Worm (Caenorhabditis elegans) whole organism, young adult: Measurements from ENCODE around the gene mlc-6.

Experiments used
- F55B11.4 ChIP-seq: sonication (generic microtip); optimal IDR thresholded peaks from 2 replicates; lab custom pipeline; 2016; ENCODE audit warnings: missing compliant biosample characterization, missing genetic modification characterization, borderline replicate concordance; ENCODE audit not compliant: insufficient read depth
- F57C9.4 ChIP-seq: sonication (generic microtip); optimal IDR thresholded peaks from 2 replicates; lab custom pipeline; 2017; ENCODE audit warnings: mild to moderate bottlenecking, missing genetic modification characterization, missing compliant biosample characterization
- atf-7 ChIP-seq: sonication (generic microtip); optimal IDR thresholded peaks from 2 replicates; lab custom pipeline; 2017; ENCODE audit warnings: mild to moderate bottlenecking, missing genetic modification characterization, missing compliant biosample characterization
- bed-2 ChIP-seq: fragments of 200-800 bp; sonication (Bioruptor generic); IDR thresholded peaks from 2 replicates; pipeline ENCODE4 v1.3.6; 2022; ENCODE audit warnings: missing genetic modification reagents, missing genetic modification characterization, missing compliant biosample characterization
- ceh-40 ChIP-seq: fragments of 200-800 bp; sonication (Bioruptor generic); IDR thresholded peaks from 2 replicates; pipeline ENCODE4 v1.3.6; 2022; ENCODE audit warnings: missing genetic modification characterization, missing compliant biosample characterization
- hlh-12 ChIP-seq: sonication (generic microtip); optimal IDR thresholded peaks from 2 replicates; lab custom pipeline; 2016; ENCODE audit warnings: missing genetic modification characterization, missing compliant biosample characterization
- hlh-26 ChIP-seq: fragments of 200-800 bp; sonication (Bioruptor generic); conservative IDR thresholded peaks from 2 replicates; pipeline ENCODE4 v1.3.6; 2022; ENCODE audit warnings: missing genetic modification reagents, missing genetic modification characterization, missing compliant biosample characterization
- lin-35 ChIP-seq, 3 experiments: fragments of 150-350 bp in 2 of 3; sonication (generic microtip) in 1 of 3; optimal IDR thresholded peaks; 2 replicates each; lab custom pipeline; 2014 to 2018; ENCODE audit warnings: missing biosample characterization in 3 of 3, missing genetic modification characterization in 3 of 3, missing genetic modification reagents in 3 of 3
- nfya-1 ChIP-seq: sonication (generic microtip); optimal IDR thresholded peaks from 2 replicates; lab custom pipeline; 2017; ENCODE audit warnings: antibody characterized with exemption, missing compliant biosample characterization, missing genetic modification characterization, borderline replicate concordance; ENCODE audit not compliant: insufficient read depth
- sdz-38 ChIP-seq: sonication (generic microtip); optimal IDR thresholded peaks from 2 replicates; lab custom pipeline; 2016; ENCODE audit warnings: missing genotype, missing genetic modification characterization, missing compliant biosample characterization
- unc-62 ChIP-seq: fragments of 150-350 bp; optimal IDR thresholded peaks from 2 replicates; lab custom pipeline; 2014; ENCODE audit warnings: missing biosample characterization, missing genetic modification reagents, missing genetic modification characterization

DNA sequence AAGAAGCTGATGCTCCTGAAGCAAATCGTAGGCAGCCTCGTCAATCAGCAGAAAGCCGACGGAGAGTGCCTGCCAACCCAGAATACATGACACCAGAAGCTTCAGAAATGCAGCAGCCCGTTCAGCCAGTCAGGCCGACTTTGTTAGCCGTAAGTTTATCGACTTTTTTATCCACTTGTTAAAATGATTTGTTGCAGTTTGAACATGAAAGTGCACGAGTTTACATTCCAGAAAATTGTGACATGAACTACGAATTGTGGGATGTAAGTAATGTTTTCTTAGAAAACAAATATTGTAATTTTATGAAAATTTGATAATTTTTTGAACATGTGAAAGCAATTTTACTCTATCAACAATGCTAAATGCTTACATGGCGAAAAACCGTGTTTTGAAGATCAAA lies 6.2 kb downstream of the mlc-6 start:
- TF ChIP-seq hlh-26 (GFP tag; lab: Robert Waterston, UW) (no peak), F55B11.4 (tag; lab: Kevin White, UChicago) (no peak), atf-7 (tag; lab: Kevin White, UChicago) (no peak), bed-2 (GFP tag; lab: Robert Waterston, UW) (no peak), sdz-38 (tag; lab: Kevin White, UChicago) (no peak), F57C9.4 (tag; lab: Kevin White, UChicago) (no peak), ceh-40 (no peak), lin-35 (GFP tag; optimal IDR thresholded peaks at IDR 0.05; lab: Kevin White, UChicago) (no peak), hlh-12 (tag; lab: Kevin White, UChicago) (no peak), unc-62 (no peak), nfya-1 (tag; lab: Kevin White, UChicago) (no peak)
